Fruit fly (Drosophila melanogaster) whole organism, pupa: ENCODE results near the gene CG14252.

Experiments used
- CG13204 ChIP-seq: fragments of 200-800 bp; sonication (Bioruptor generic); optimal IDR thresholded peaks from 2 replicates; lab custom pipeline; 2018; ENCODE audit warnings: missing biosample characterization, mild to moderate bottlenecking, missing genetic modification characterization, moderate library complexity
- CG15710 ChIP-seq: fragments of 200-800 bp; sonication (Bioruptor generic); optimal IDR thresholded peaks from 2 replicates; lab custom pipeline; 2018; ENCODE audit warnings: missing biosample characterization, mild to moderate bottlenecking, missing genetic modification characterization, moderate library complexity
- CG32121 ChIP-seq: fragments of 200-800 bp; sonication (Bioruptor generic); IDR thresholded peaks from 2 replicates; pipeline ENCODE4 v1.3.6; 2022; ENCODE audit warnings: missing biosample characterization, missing genetic modification characterization
- CG4496 ChIP-seq: fragments of 200-800 bp; sonication (Bioruptor generic); IDR thresholded peaks from 3 replicates; pipeline ENCODE4 v1.3.6; 2022; ENCODE audit warnings: missing biosample characterization, missing genetic modification characterization
- CG8301 ChIP-seq: fragments of 200-800 bp; sonication (Bioruptor generic); optimal IDR thresholded peaks from 2 replicates; lab custom pipeline; 2018; ENCODE audit warnings: missing biosample characterization, mild to moderate bottlenecking, missing genetic modification characterization
- CG9948 ChIP-seq: fragments of 200-800 bp; sonication (Bioruptor generic); optimal IDR thresholded peaks from 2 replicates; lab custom pipeline; 2018; ENCODE audit warnings: missing biosample characterization, mild to moderate bottlenecking, missing genetic modification characterization, moderate library complexity
- EcR ChIP-seq: fragments of 200-800 bp; sonication (Bioruptor generic); optimal IDR thresholded peaks from 3 replicates; lab custom pipeline; 2019; ENCODE audit warnings: missing biosample characterization, missing genetic modification characterization, mild to moderate bottlenecking, moderate library complexity, missing genetic modification reagents
- Ets98B ChIP-seq: fragments of 200-800 bp; sonication (Bioruptor generic); IDR thresholded peaks from 2 replicates; pipeline ENCODE4 v1.3.6; 2022; ENCODE audit warnings: missing biosample characterization, missing genetic modification characterization
- fd96Ca ChIP-seq: fragments of 200-800 bp; sonication (Bioruptor generic); IDR thresholded peaks from 3 replicates; pipeline ENCODE4 v1.3.6; 2022; ENCODE audit warnings: missing biosample characterization, missing genetic modification characterization

dm6 chr3R:26996642-26997041, 51.3 kb downstream of the CG14252 start, which contains the start of gene RYa-R:
- TF ChIP-seq Ets98B (GFP tag; lab: Robert Waterston, UW) (no peak), fd96Ca (GFP tag; lab: Robert Waterston, UW) (no peak), EcR (GFP tag; lab: Kevin White, UChicago) (no peak), CG4496 (GFP tag; lab: Robert Waterston, UW) (no peak), CG8301 (tag; lab: Kevin White, UChicago) (no peak), CG32121 (GFP tag; lab: Robert Waterston, UW) (no peak), CG13204 (GFP tag; lab: Kevin White, UChicago) (no peak), CG9948 (no peak), CG15710 (tag; lab: Kevin White, UChicago) (no peak)
